Worm (Caenorhabditis elegans): ENCODE results near the gene idi-1.

idi-1 gene

DNA sequence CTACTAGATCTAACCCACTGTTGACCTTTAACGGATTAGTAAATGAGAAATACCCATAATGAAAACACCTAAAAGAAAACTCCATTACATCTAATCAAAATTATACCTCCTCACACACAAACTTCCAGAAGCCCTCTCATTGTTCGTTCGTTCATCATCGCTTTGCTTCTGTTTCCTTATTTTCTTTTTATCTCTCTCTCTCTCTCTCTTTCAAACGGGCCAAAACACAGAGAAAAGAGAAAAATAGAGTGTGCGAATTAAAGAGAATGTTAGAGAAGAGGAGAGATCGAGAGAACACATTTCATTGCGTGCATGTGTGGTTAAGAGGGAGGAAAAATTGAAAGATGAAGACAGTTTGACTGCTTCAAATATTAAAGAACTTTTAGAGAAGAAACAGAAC, 32.8 kb downstream of the idi-1 start:
- TF ChIP-seq flt-1 (GFP tag; IDR thresholded peaks at IDR 0.05) (no peak), F13C5.2 (tag; optimal IDR thresholded peaks at IDR 0.05) (peak; percentile 30), tbx-37 (GFP tag; conservative IDR thresholded peaks at IDR 0.05) (no peak), hmg-4 (GFP tag; optimal IDR thresholded peaks at IDR 0.05) (peak; percentile 27)

- TF ChIP-seq ceh-36 (tag; optimal IDR thresholded peaks at IDR 0.05) (no peak), F13C5.2 (tag; optimal IDR thresholded peaks at IDR 0.05) (peak; percentile 62), ets-7 (tag; optimal IDR thresholded peaks at IDR 0.05) (no peak)
Measured at ce11 chrIII:8125234-8125633, 33.7 kb downstream of the idi-1 start.

ce11 chrIII:8126978-8127377, 35.5 kb downstream of the idi-1 start:
- peak; percentile 54; the same call in 1 of the 2 replicates for TF ChIP-seq sea-1 (GFP tag; conservative IDR thresholded peaks at IDR 0.05)
- peak; percentile 71 for TF ChIP-seq hmg-4 (GFP tag; optimal IDR thresholded peaks at IDR 0.05)
- no peak for TF ChIP-seq ceh-36 (tag; optimal IDR thresholded peaks at IDR 0.05)
- no peak for TF ChIP-seq hmbx-1 (tag; optimal IDR thresholded peaks at IDR 0.05)
- no peak for TF ChIP-seq ama-1 (optimal IDR thresholded peaks at IDR 0.05)
- TF ChIP-seq hnd-1 (tag; optimal IDR thresholded peaks at IDR 0.05): no peak
- no peak for TF ChIP-seq tra-4 (tag; optimal IDR thresholded peaks at IDR 0.05)
- TF ChIP-seq F13C5.2 (tag; optimal IDR thresholded peaks at IDR 0.05): peak; percentile 58
- peak; percentile 26 for TF ChIP-seq aly-1 (tag; optimal IDR thresholded peaks at IDR 0.05)
- no peak for TF ChIP-seq pes-1 (GFP tag; IDR thresholded peaks at IDR 0.05)

DNA sequence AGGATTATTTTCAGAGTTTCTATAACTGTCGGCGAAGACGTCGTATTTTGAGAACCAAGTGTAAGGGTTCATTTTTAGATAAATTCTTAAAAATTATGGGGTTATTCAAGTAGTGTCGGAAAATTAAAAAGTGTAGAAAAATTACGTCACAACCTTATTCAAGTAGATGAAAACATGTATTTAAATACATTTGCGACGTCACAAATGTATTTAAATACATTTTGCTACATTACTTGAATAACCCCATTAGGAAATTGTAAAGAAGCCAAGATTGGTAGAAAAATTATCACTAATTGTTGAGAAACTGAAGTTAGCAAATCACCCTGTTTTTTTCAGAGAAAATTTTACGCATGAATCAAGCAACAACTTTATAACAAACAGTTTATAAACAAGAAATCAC, 37.7 kb downstream of the idi-1 start:
- TF ChIP-seq scrt-1 (GFP tag; IDR thresholded peaks at IDR 0.05) (no peak), tbx-37 (GFP tag; conservative IDR thresholded peaks at IDR 0.05) (no peak), ceh-13 (GFP tag; optimal IDR thresholded peaks at IDR 0.05) (no peak), ama-1 (optimal IDR thresholded peaks at IDR 0.05) (no peak), hnd-1 (tag; optimal IDR thresholded peaks at IDR 0.05) (no peak)

DNA sequence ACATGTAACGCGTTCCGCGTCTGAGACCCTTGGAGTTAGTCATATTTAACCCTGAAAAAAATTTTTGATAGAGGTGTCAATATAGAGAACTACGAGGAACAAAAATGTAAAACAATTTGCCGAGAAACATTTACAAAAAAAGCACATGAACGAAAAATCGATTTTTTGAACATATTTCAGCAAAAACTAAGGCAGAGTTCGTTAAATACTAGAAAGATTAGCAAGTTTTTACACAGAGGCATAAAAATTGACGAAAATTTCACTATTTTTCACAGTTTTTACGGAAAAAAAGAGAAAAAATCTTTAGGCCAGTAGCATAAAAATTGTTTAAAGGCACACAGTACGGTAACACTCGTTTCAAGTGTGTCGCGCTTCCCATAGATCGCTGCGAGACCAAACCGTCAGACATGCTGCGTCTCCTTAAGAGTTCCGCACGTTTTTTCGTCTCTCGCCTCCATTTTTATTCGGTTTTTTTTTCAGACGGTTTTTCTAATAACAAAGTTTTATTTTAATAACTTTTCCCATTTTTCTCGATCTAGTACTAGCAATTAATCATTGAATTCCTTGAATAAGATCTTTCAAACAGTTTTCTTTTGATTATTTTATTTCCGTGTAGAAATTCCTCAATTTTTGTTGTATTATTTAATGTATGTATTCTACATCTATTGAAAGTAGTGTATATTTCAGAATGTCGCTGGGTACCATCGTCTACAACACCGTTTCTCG, 38.8 kb downstream of the idi-1 start, which contains the start of the genes rpl-21 and C14B9.10:
rpl-21 (minus strand) TSS at position 51 of the 726 bp plus-strand sequence.
C14B9.10 (plus strand) TSS at position 676 of the 726 bp plus-strand sequence.
- TF ChIP-seq hmg-4 (GFP tag; optimal IDR thresholded peaks at IDR 0.05) (peak; percentile 2), ceh-13 (GFP tag; optimal IDR thresholded peaks at IDR 0.05) (no peak), F13C5.2 (tag; optimal IDR thresholded peaks at IDR 0.05) (peak; percentile 17), ceh-36 (tag; optimal IDR thresholded peaks at IDR 0.05) (no peak), flt-1 (GFP tag; IDR thresholded peaks at IDR 0.05) (no peak; the same call in 1 of the 2 replicates)

DNA sequence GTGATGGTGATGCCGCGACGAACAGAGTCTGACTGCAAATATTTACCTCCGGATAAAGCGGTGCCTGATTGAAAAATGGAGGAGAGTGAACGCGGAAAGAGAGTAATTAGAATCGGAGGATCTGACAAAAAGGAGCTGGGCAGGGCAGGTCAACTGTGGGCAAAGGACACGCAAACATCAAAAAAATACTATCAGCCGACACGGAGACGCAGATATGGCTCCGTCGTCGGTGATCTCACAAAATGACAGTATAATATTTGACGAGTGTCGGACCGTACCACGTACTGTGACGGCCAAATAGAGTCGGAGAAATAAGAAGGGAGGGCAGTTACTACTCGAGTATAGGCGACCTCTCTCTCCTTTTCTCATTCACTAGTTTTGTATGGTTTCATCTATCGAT, 41.0 kb downstream of the idi-1 start:
- peak; percentile 51 for TF ChIP-seq hmg-4 (GFP tag; optimal IDR thresholded peaks at IDR 0.05)
- TF ChIP-seq tra-4 (tag; optimal IDR thresholded peaks at IDR 0.05): no peak
- no peak for TF ChIP-seq pes-1 (GFP tag; IDR thresholded peaks at IDR 0.05)
- TF ChIP-seq aly-1 (tag; optimal IDR thresholded peaks at IDR 0.05): no peak

ce11 chrIII:8133346-8133745, 41.8 kb downstream of the idi-1 start, which contains the start of gene C14B9.2:
C14B9.2 (plus strand) TSS chrIII:8133665.
- TF ChIP-seq pes-1 (GFP tag; IDR thresholded peaks at IDR 0.05): no peak
- TF ChIP-seq flt-1 (GFP tag; IDR thresholded peaks at IDR 0.05): no peak
- no peak for TF ChIP-seq hnd-1 (tag; optimal IDR thresholded peaks at IDR 0.05)

ce11 chrIII:8136517-8137099, 45.1 kb downstream of the idi-1 start:
- TF ChIP-seq flt-1 (GFP tag; IDR thresholded peaks at IDR 0.05): no peak
- TF ChIP-seq ama-1 (optimal IDR thresholded peaks at IDR 0.05): peak; percentile 46
- TF ChIP-seq hnd-1 (tag; optimal IDR thresholded peaks at IDR 0.05): no peak
- no peak for TF ChIP-seq ceh-13 (GFP tag; optimal IDR thresholded peaks at IDR 0.05)

DNA sequence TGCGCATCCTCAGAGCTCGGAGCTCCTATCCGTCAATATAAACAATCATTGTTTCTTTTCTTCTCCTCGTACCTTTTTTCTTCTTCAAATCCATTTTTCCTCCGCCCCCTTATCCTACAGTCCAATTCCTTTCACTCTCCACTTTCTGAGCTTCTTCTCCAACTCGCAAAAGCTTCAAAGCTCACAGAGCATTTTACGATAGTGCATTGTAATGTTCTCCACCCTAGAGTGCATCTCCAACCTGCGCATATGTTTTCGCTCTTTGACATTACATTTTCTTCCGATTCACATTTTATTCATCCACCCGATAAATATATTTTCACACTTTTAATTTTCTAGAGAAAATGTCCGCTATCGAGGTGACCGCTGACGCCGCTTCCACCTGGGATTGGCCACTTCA, 46.3 kb downstream of the idi-1 start, which contains the start of gene hsp-12.2:
hsp-12.2 (plus strand) TSS at position 301 of the 400 bp plus-strand sequence.
- TF ChIP-seq hnd-1 (tag; optimal IDR thresholded peaks at IDR 0.05): no peak
- TF ChIP-seq ama-1 (optimal IDR thresholded peaks at IDR 0.05): no peak
- no peak for TF ChIP-seq hmg-4 (GFP tag; optimal IDR thresholded peaks at IDR 0.05)
- TF ChIP-seq tbx-11 (GFP tag; IDR thresholded peaks at IDR 0.05): no peak
- TF ChIP-seq flt-1 (GFP tag; IDR thresholded peaks at IDR 0.05): no peak
- no peak for TF ChIP-seq scrt-1 (GFP tag; IDR thresholded peaks at IDR 0.05)
- no peak for TF ChIP-seq B0310.2 (tag; optimal IDR thresholded peaks at IDR 0.05)
- no peak for TF ChIP-seq pes-1 (GFP tag; IDR thresholded peaks at IDR 0.05)
- no peak for TF ChIP-seq hmbx-1 (tag; optimal IDR thresholded peaks at IDR 0.05)
